Worm (Caenorhabditis elegans): Measurements from ENCODE around the gene fbxa-113.

ce11 chrV:20186579-20186978 lies 16.6 kb upstream of the fbxa-113 start, which contains the start of gene srz-16:
- no peak for TF ChIP-seq ama-1 (optimal IDR thresholded peaks at IDR 0.05)
- TF ChIP-seq ceh-36 (tag; optimal IDR thresholded peaks at IDR 0.05): no peak
- TF ChIP-seq scrt-1 (GFP tag; IDR thresholded peaks at IDR 0.05): no peak
- no peak for TF ChIP-seq tra-4 (tag; optimal IDR thresholded peaks at IDR 0.05)
- no peak for TF ChIP-seq pes-1 (GFP tag; IDR thresholded peaks at IDR 0.05)
- TF ChIP-seq flt-1 (GFP tag; IDR thresholded peaks at IDR 0.05): no peak
- TF ChIP-seq hnd-1 (tag; optimal IDR thresholded peaks at IDR 0.05): no peak
- TF ChIP-seq ets-7 (tag; optimal IDR thresholded peaks at IDR 0.05): no peak
- no peak for TF ChIP-seq B0310.2 (tag; optimal IDR thresholded peaks at IDR 0.05)

All from whole organism, early embryonic.